Fruit fly (Drosophila melanogaster): ENCODE measurements around the gene CG18301.
A peak's percentile ranks its signal among the peaks of the same experiment; 100 is the strongest.

Gene CG18301

DNA sequence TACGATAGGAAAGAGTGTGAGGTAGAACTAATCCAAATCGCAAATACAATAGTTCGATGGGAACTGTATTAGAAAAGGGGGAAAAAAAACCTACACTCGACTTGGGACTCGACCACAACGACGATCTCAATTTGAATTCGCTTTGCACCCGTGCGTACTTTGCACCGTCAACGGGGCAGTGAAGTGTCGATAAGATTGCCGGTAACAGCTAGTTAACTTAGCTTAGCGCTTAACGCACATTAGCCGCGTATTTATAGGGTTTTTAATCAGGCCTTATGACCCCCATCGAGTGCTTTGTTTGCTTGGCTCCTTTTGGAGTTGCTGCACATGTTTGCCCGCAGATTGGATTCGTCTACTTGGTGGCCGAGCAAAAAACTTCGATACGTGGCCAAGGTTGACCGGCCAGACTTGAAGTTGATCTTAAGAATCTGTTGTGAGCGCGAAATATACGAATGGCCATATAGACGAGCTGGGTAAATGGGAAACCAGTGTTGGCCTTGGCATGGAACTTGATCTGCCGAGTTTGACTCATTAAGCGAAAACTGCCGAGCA lies 17.0 kb upstream of the CG18301 start (continued):
- TF ChIP-seq Blimp-1 (GFP tag; optimal IDR thresholded peaks at IDR 0.05) (no peak), net (GFP tag; optimal IDR thresholded peaks at IDR 0.05) (peak; percentile 28), CG9139 (GFP tag; optimal IDR thresholded peaks at IDR 0.05) (no peak)

DNA sequence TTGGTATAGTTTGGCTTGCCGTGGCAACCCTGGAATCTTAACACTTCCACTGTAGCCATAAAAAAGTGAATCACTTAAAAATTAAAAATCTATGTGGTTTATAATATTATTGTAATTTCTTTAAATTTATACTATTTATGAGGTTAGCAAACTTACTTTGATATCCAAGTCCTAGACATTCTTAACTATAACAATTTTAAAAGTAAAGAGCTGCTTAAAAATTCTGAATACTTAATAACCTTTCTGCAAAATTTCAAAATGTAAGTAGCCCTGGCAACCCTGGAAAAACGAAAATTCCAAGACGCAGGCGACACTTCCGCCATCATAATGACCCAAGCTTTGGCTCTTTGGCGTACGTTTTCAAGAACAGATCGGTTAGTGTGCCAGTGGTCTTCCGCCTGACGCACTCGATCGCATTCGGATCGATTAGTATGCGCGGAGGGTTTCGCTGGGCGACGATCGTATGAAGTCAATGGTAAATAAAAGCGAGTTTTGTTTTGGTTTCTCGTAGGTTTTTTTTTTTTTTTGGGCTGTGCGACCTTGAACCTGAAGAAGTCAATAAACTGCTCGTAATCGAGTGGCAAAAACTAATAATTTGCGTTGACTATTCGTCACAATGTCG lies 16.0 kb upstream of the CG18301 start:
- TF ChIP-seq ss (GFP tag; optimal IDR thresholded peaks at IDR 0.05), result no peak
- no peak for TF ChIP-seq svp (GFP tag)
- no peak for TF ChIP-seq Gug (GFP tag; IDR thresholded peaks at IDR 0.05)
- no peak for TF ChIP-seq Smox (GFP tag; optimal IDR thresholded peaks at IDR 0.05)
- no peak for TF ChIP-seq CG11762 (GFP tag; optimal IDR thresholded peaks at IDR 0.05; ENCODE audit: insufficient read depth)
- no peak for TF ChIP-seq Eip78C (GFP tag)
- TF ChIP-seq Met (GFP tag; optimal IDR thresholded peaks at IDR 0.05), result no peak
- no peak for TF ChIP-seq Sox15 (GFP tag; optimal IDR thresholded peaks at IDR 0.05)
- no peak for TF ChIP-seq fkh (GFP tag; optimal IDR thresholded peaks at IDR 0.05)
- no peak for TF ChIP-seq Hr39 (GFP tag; optimal IDR thresholded peaks at IDR 0.05)
- no peak for TF ChIP-seq dsx (GFP tag; optimal IDR thresholded peaks at IDR 0.05; ENCODE audit: poor library complexity, severe bottlenecking)
- no peak for TF ChIP-seq spab (GFP tag; optimal IDR thresholded peaks at IDR 0.05)
- TF ChIP-seq Blimp-1 (GFP tag; optimal IDR thresholded peaks at IDR 0.05), result no peak
- no peak for TF ChIP-seq Hr4 (GFP tag; optimal IDR thresholded peaks at IDR 0.05)
- TF ChIP-seq esn (GFP tag; optimal IDR thresholded peaks at IDR 0.05), result no peak
- no peak for TF ChIP-seq CG31627 (GFP tag; optimal IDR thresholded peaks at IDR 0.05)
- TF ChIP-seq OdsH (GFP tag; optimal IDR thresholded peaks at IDR 0.05), result no peak
- no peak for TF ChIP-seq Eip75B (GFP tag; optimal IDR thresholded peaks at IDR 0.05)

DNA sequence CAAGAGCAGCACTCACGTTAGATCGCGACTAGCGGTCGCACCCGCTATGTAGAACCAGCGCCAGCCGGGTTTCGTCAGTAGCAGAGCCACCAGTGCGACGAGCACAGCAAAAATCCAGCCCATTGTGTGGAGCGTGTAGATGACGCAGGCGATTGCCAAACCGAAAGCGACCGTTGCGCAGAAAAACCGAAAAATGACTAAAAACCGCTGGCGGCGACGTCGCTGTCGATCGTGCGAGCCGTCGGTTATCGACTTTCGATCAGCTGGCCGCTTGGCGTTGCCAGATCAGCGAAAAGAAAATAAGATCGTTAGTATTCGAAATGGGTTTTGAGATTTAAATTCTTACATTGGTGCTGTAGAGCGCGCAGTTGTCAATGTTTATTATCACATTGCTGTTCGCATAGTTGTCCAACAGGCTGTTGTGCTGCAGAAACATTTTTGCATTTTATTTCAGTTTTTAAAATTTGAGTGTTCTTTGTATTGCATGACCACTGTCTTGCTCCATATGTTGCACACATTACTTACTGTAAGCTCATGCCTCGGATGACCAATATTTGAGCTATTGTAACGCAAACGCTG lies 15.1 kb upstream of the CG18301 start:
- peak; percentile 58 for TF ChIP-seq Eip78C (GFP tag)
- peak; percentile 34 for TF ChIP-seq pdm3 (GFP tag; optimal IDR thresholded peaks at IDR 0.05)
- TF ChIP-seq Hr38 (GFP tag; optimal IDR thresholded peaks at IDR 0.05), result no peak
- peak; percentile 60 for TF ChIP-seq Hr4 (GFP tag; optimal IDR thresholded peaks at IDR 0.05)
- no peak for TF ChIP-seq CG11294 (GFP tag; IDR thresholded peaks at IDR 0.05)
- TF ChIP-seq dac (GFP tag; optimal IDR thresholded peaks at IDR 0.05), result no peak
- TF ChIP-seq Ets21C (GFP tag; optimal IDR thresholded peaks at IDR 0.05), result no peak
- TF ChIP-seq CG11762 (GFP tag; optimal IDR thresholded peaks at IDR 0.05; ENCODE audit: insufficient read depth), result peak; percentile 21
- peak; percentile 49 for TF ChIP-seq topi (GFP tag; optimal IDR thresholded peaks at IDR 0.05)
- no peak for TF ChIP-seq fd85E (GFP tag; optimal IDR thresholded peaks at IDR 0.05)
- peak; percentile 29 for TF ChIP-seq CG6808 (GFP tag; optimal IDR thresholded peaks at IDR 0.05)
- TF ChIP-seq spab (GFP tag; optimal IDR thresholded peaks at IDR 0.05), result no peak
- TF ChIP-seq CG6792 (GFP tag; optimal IDR thresholded peaks at IDR 0.05), result no peak
- TF ChIP-seq CG8319 (GFP tag; optimal IDR thresholded peaks at IDR 0.05), result peak; percentile 17
- peak; percentile 22 for TF ChIP-seq dsx (GFP tag; optimal IDR thresholded peaks at IDR 0.05; ENCODE audit: poor library complexity, severe bottlenecking)
- TF ChIP-seq Lpt (GFP tag; optimal IDR thresholded peaks at IDR 0.05), result peak; percentile 31
- TF ChIP-seq CG32006 (GFP tag; optimal IDR thresholded peaks at IDR 0.05), result peak; percentile 21
- peak; percentile 34 for TF ChIP-seq Hr39 (GFP tag; optimal IDR thresholded peaks at IDR 0.05)
- peak; percentile 37; the same call in 1 of the 2 replicates for TF ChIP-seq CG15336 (GFP tag; IDR thresholded peaks at IDR 0.05)
- TF ChIP-seq CG6276 (GFP tag; optimal IDR thresholded peaks at IDR 0.05), result peak; percentile 72
- peak; percentile 11 for TF ChIP-seq vri (GFP tag; optimal IDR thresholded peaks at IDR 0.05)
- peak; percentile 20 for TF ChIP-seq CG16779 (tag; optimal IDR thresholded peaks at IDR 0.05)
- TF ChIP-seq acj6 (GFP tag; optimal IDR thresholded peaks at IDR 0.05), result peak; percentile 51
- TF ChIP-seq Met (GFP tag; optimal IDR thresholded peaks at IDR 0.05), result peak; percentile 18
- peak; percentile 81 for TF ChIP-seq CG6854 (GFP tag; optimal IDR thresholded peaks at IDR 0.05)
- TF ChIP-seq Sox15 (GFP tag; optimal IDR thresholded peaks at IDR 0.05), result peak; percentile 43
- TF ChIP-seq esn (GFP tag; optimal IDR thresholded peaks at IDR 0.05), result peak; percentile 46
- no peak for TF ChIP-seq fkh (GFP tag; optimal IDR thresholded peaks at IDR 0.05)
- TF ChIP-seq fd59A (GFP tag; optimal IDR thresholded peaks at IDR 0.05), result no peak
- TF ChIP-seq CG8119 (GFP tag; IDR thresholded peaks at IDR 0.05), result no peak; the same call in 2 of the 3 replicates
- TF ChIP-seq CG9139 (GFP tag; optimal IDR thresholded peaks at IDR 0.05), result peak; percentile 26
- peak; percentile 9 for TF ChIP-seq CG10631 (GFP tag; optimal IDR thresholded peaks at IDR 0.05)
- TF ChIP-seq CG8632 (GFP tag; optimal IDR thresholded peaks at IDR 0.05), result no peak
- TF ChIP-seq Ets96B (tag; optimal IDR thresholded peaks at IDR 0.05), result peak; percentile 17
- no peak for TF ChIP-seq CG4318 (GFP tag; optimal IDR thresholded peaks at IDR 0.05)
